Worm (Caenorhabditis elegans) whole organism, early embryonic: ENCODE measurements around the gene str-9.

Source experiments
- B0310.2 ChIP-seq: sonication (generic microtip); optimal IDR thresholded peaks from 2 replicates; lab custom pipeline; 2016; ENCODE audit warnings: mild to moderate bottlenecking, missing genetic modification characterization, missing compliant biosample characterization
- F13C5.2 ChIP-seq: sonication (generic microtip); optimal IDR thresholded peaks from 2 replicates; lab custom pipeline; 2017; ENCODE audit warnings: mild to moderate bottlenecking, missing genetic modification characterization, inconsistent platforms, missing compliant biosample characterization
- aly-1 ChIP-seq: sonication (generic microtip); optimal IDR thresholded peaks from 2 replicates; lab custom pipeline; 2016; ENCODE audit warnings: missing genetic modification characterization, missing compliant biosample characterization
- ama-1 ChIP-seq: fragments of 150-350 bp; optimal IDR thresholded peaks from 2 replicates; lab custom pipeline; 2014
- ceh-13 ChIP-seq: fragments of 200-800 bp; sonication (Bioruptor generic); optimal IDR thresholded peaks from 2 replicates; lab custom pipeline; 2018; ENCODE audit warnings: mild to moderate bottlenecking, missing genetic modification characterization, missing compliant biosample characterization
- ceh-36 ChIP-seq: sonication (generic microtip); optimal IDR thresholded peaks from 2 replicates; lab custom pipeline; 2016; ENCODE audit warnings: missing genetic modification characterization, inconsistent platforms, missing compliant biosample characterization
- ets-7 ChIP-seq: sonication (generic microtip); optimal IDR thresholded peaks from 2 replicates; lab custom pipeline; 2016; ENCODE audit warnings: missing genotype, missing genetic modification characterization, missing compliant biosample characterization
- flt-1 ChIP-seq: fragments of 200-800 bp; sonication (Bioruptor generic); IDR thresholded peaks from 2 replicates; pipeline ENCODE4 v1.3.6; 2022; ENCODE audit warnings: missing genetic modification characterization, missing compliant biosample characterization
- hmbx-1 ChIP-seq: sonication (generic microtip); optimal IDR thresholded peaks from 2 replicates; lab custom pipeline; 2016; ENCODE audit warnings: mild to moderate bottlenecking, missing genetic modification characterization, missing compliant biosample characterization
- hmg-4 ChIP-seq: fragments of 200-800 bp; sonication (Bioruptor generic); optimal IDR thresholded peaks from 2 replicates; lab custom pipeline; 2018; ENCODE audit warnings: mild to moderate bottlenecking, missing genetic modification characterization, missing compliant biosample characterization
- hnd-1 ChIP-seq: sonication (generic microtip); optimal IDR thresholded peaks from 2 replicates; lab custom pipeline; 2016; ENCODE audit warnings: missing genetic modification characterization, missing compliant biosample characterization
- pes-1 ChIP-seq: fragments of 200-800 bp; sonication (Bioruptor generic); IDR thresholded peaks from 2 replicates; pipeline ENCODE4 v1.3.6; 2022; ENCODE audit warnings: missing genetic modification reagents, missing genetic modification characterization, missing compliant biosample characterization
- scrt-1 ChIP-seq: fragments of 200-800 bp; sonication (Bioruptor generic); IDR thresholded peaks from 2 replicates; pipeline ENCODE4 v1.3.6; 2022; ENCODE audit warnings: missing genetic modification characterization, missing compliant biosample characterization
- sea-1 ChIP-seq: fragments of 200-800 bp; sonication (Bioruptor generic); conservative IDR thresholded peaks from 2 replicates; pipeline ENCODE4 v1.3.6; 2022; ENCODE audit warnings: missing genetic modification characterization, missing compliant biosample characterization
- tbx-11 ChIP-seq: fragments of 200-800 bp; sonication (Bioruptor generic); IDR thresholded peaks from 2 replicates; pipeline ENCODE4 v1.3.6; 2022; ENCODE audit warnings: missing genetic modification characterization, missing compliant biosample characterization
- tbx-37 ChIP-seq: fragments of 200-800 bp; sonication (Bioruptor generic); conservative IDR thresholded peaks from 2 replicates; pipeline ENCODE4 v1.3.6; 2022; ENCODE audit warnings: missing genetic modification reagents, missing genetic modification characterization, missing compliant biosample characterization
- tra-4 ChIP-seq: sonication (generic microtip); optimal IDR thresholded peaks from 2 replicates; lab custom pipeline; 2017; ENCODE audit warnings: missing genetic modification characterization, missing compliant biosample characterization

The str-9 gene

ce11 chrV:15758449-15758848, at the start of gene str-9:
Gene str-9 (plus strand): TSS chrV:15758749.
- TF ChIP-seq tbx-37 (GFP tag; lab: Robert Waterston, UW) (no peak), aly-1 (tag; lab: Kevin White, UChicago) (no peak), sea-1 (GFP tag; lab: Robert Waterston, UW) (no peak), ama-1 (lab: Kevin White, UChicago) (no peak), ceh-13 (GFP tag; lab: Kevin White, UChicago) (no peak), pes-1 (no peak), scrt-1 (GFP tag; lab: Robert Waterston, UW) (no peak), tra-4 (tag; lab: Kevin White, UChicago) (no peak)

ce11 chrV:15710401-15710800, 48.1 kb upstream of the str-9 start, which contains the start of gene Y6E2A.1:
Gene Y6E2A.1 (minus strand): TSS chrV:15710501.
- TF ChIP-seq ama-1 (lab: Kevin White, UChicago) (no peak), B0310.2 (no peak), pes-1 (no peak), sea-1 (GFP tag; lab: Robert Waterston, UW) (no peak), hmg-4 (GFP tag; lab: Kevin White, UChicago) (no peak), hnd-1 (no peak), scrt-1 (GFP tag; lab: Robert Waterston, UW) (no peak)

- TF ChIP-seq flt-1 (GFP tag; lab: Robert Waterston, UW): no peak
- no peak for TF ChIP-seq ets-7 (tag; lab: Kevin White, UChicago)
- no peak for TF ChIP-seq aly-1 (tag; lab: Kevin White, UChicago)
- TF ChIP-seq ceh-13 (GFP tag; lab: Kevin White, UChicago): no peak
- no peak for TF ChIP-seq F13C5.2 (tag; lab: Kevin White, UChicago)
- no peak for TF ChIP-seq sea-1 (GFP tag; lab: Robert Waterston, UW)
- TF ChIP-seq pes-1: no peak
- TF ChIP-seq scrt-1 (GFP tag; lab: Robert Waterston, UW): no peak
- no peak for TF ChIP-seq tra-4 (tag; lab: Kevin White, UChicago)
- no peak for TF ChIP-seq hnd-1
- TF ChIP-seq hmbx-1 (tag; lab: Kevin White, UChicago): no peak
- TF ChIP-seq tbx-37 (GFP tag; lab: Robert Waterston, UW): no peak
- TF ChIP-seq ama-1 (lab: Kevin White, UChicago): no peak
Measured at ce11 chrV:15711898-15712297, 46.7 kb upstream of the str-9 start, which contains the start of gene str-101. Gene str-101 (minus strand): TSS chrV:15711998.

ce11 chrV:15712385-15712784, 46.2 kb upstream of the str-9 start:
- TF ChIP-seq F13C5.2 (tag; lab: Kevin White, UChicago) (no peak), tra-4 (tag; lab: Kevin White, UChicago) (no peak), tbx-11 (GFP tag; lab: Robert Waterston, UW) (no peak), hmbx-1 (tag; lab: Kevin White, UChicago) (no peak), ceh-36 (no peak), aly-1 (tag; lab: Kevin White, UChicago) (no peak), ceh-13 (GFP tag; lab: Kevin White, UChicago) (no peak), hnd-1 (no peak), scrt-1 (GFP tag; lab: Robert Waterston, UW) (no peak)

ce11 chrV:15715636-15716035, 42.9 kb upstream of the str-9 start:
- TF ChIP-seq ceh-13 (GFP tag; lab: Kevin White, UChicago) (no peak), aly-1 (tag; lab: Kevin White, UChicago) (no peak), pes-1 (no peak), ama-1 (lab: Kevin White, UChicago) (no peak), hnd-1 (no peak), tbx-11 (GFP tag; lab: Robert Waterston, UW) (no peak), scrt-1 (GFP tag; lab: Robert Waterston, UW) (no peak), F13C5.2 (tag; lab: Kevin White, UChicago) (no peak)

ce11 chrV:15716679-15717078, 41.9 kb upstream of the str-9 start, which contains the start of gene Y6E2A.4:
Gene Y6E2A.4 (minus strand): TSS chrV:15716779.
- no peak for TF ChIP-seq ceh-13 (GFP tag; lab: Kevin White, UChicago)
- TF ChIP-seq ceh-36: no peak
- no peak for TF ChIP-seq F13C5.2 (tag; lab: Kevin White, UChicago)
- no peak for TF ChIP-seq sea-1 (GFP tag; lab: Robert Waterston, UW)
- no peak for TF ChIP-seq B0310.2
- no peak for TF ChIP-seq tra-4 (tag; lab: Kevin White, UChicago)
- TF ChIP-seq aly-1 (tag; lab: Kevin White, UChicago): no peak
- TF ChIP-seq flt-1 (GFP tag; lab: Robert Waterston, UW): no peak
- TF ChIP-seq pes-1: no peak
- TF ChIP-seq ets-7 (tag; lab: Kevin White, UChicago): no peak

ce11 chrV:15718562-15718961, 40.0 kb upstream of the str-9 start, which contains the start of gene Y6E2A.5:
Gene Y6E2A.5 (minus strand): TSS chrV:15718662.
- no peak for TF ChIP-seq sea-1 (GFP tag; lab: Robert Waterston, UW)

- no peak for TF ChIP-seq flt-1 (GFP tag; lab: Robert Waterston, UW)
- no peak for TF ChIP-seq B0310.2
- TF ChIP-seq tra-4 (tag; lab: Kevin White, UChicago): no peak
- no peak for TF ChIP-seq ets-7 (tag; lab: Kevin White, UChicago)
Measured at ce11 chrV:15719570-15719969, 39.0 kb upstream of the str-9 start, which contains the start of gene Y6E2A.7. Gene Y6E2A.7 (plus strand): TSS chrV:15719870.

ce11 chrV:15721431-15721830, 37.1 kb upstream of the str-9 start:
- TF ChIP-seq ets-7 (tag; lab: Kevin White, UChicago): no peak
- TF ChIP-seq flt-1 (GFP tag; lab: Robert Waterston, UW): no peak
- TF ChIP-seq ama-1 (lab: Kevin White, UChicago): no peak
- TF ChIP-seq tbx-11 (GFP tag; lab: Robert Waterston, UW): no peak
- TF ChIP-seq B0310.2: no peak
